ENCODE assay signal across 3 fruit fly cellular contexts in the genomic region with DNA sequence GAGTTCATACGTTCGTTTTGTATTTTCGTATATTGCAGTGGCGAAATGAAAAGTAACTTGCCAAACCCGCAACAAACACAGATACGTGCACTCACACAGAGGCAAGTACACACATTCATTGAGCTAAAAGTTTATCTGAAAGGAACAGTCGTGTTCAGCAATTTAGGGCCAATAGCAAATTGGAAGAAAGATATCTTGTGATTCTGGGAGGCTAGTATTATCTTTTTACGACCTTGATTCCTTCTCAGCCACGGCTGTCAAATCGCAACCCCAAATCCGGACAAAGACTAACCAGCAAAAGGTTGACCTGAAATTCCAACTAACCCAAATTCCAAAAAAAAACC.
TF ChIP-seq lines count a peak whose summit lies in the region.

No protein-coding gene starts in this region.

- no peak for TF ChIP-seq CTCF in whole organism, embryonic (GFP tag; optimal IDR thresholded peaks at IDR 0.05; lab: Kevin White, UChicago)

TF ChIP-seq in whole organism, embryonic, 481 proteins besides CTCF, POLR2A, EP300 and RAD21:
- TF ChIP-seq sens (GFP tag; lab: Kevin White, UChicago): peak; percentile 8
- TF ChIP-seq hbn (GFP tag; IDR thresholded peaks at IDR 0.05; lab: Robert Waterston, UW; ENCODE audit: partially characterized antibody): no peak
- TF ChIP-seq YL-1 (GFP tag; optimal IDR thresholded peaks at IDR 0.05; lab: Kevin White, UChicago): peak; percentile 3
- TF ChIP-seq row (GFP tag; IDR thresholded peaks at IDR 0.05; lab: Robert Waterston, UW): 0 out of 3 replicates have a peak, but pooled peaks have one; percentile 2
- no peak for TF ChIP-seq Ptx1 (GFP tag; IDR thresholded peaks at IDR 0.05; lab: Robert Waterston, UW)
- 0 out of 2 replicates have a peak, but pooled peaks have one; percentile 43 for TF ChIP-seq CG11696 (GFP tag; IDR thresholded peaks at IDR 0.05; lab: Robert Waterston, UW)
- TF ChIP-seq ara (GFP tag; IDR thresholded peaks at IDR 0.05; lab: Robert Waterston, UW): 0 out of 2 replicates have a peak, but pooled peaks have one; percentile 2

TF ChIP-seq in whole organism, prepupa, 60 proteins besides CTCF, POLR2A, EP300 and RAD21:
- TF ChIP-seq Sox14 (GFP tag; optimal IDR thresholded peaks at IDR 0.05; lab: Kevin White, UChicago) (no peak), Blimp-1 (GFP tag; optimal IDR thresholded peaks at IDR 0.05; lab: Kevin White, UChicago) (peak; percentile 25), CG31627 (GFP tag; optimal IDR thresholded peaks at IDR 0.05; lab: Kevin White, UChicago) (peak; percentile 1), CG7368 (GFP tag; optimal IDR thresholded peaks at IDR 0.05; lab: Kevin White, UChicago) (no peak), CG8632 (GFP tag; optimal IDR thresholded peaks at IDR 0.05; lab: Kevin White, UChicago) (peak; percentile 4), svp (GFP tag; lab: Kevin White, UChicago) (peak; percentile 56), OdsH (GFP tag; optimal IDR thresholded peaks at IDR 0.05; lab: Kevin White, UChicago) (no peak), lz (GFP tag; optimal IDR thresholded peaks at IDR 0.05; lab: Kevin White, UChicago) (peak; percentile 35), Hr4 (GFP tag; optimal IDR thresholded peaks at IDR 0.05; lab: Kevin White, UChicago) (no peak), CG6276 (GFP tag; optimal IDR thresholded peaks at IDR 0.05; lab: Kevin White, UChicago) (no peak), eg (GFP tag; IDR thresholded peaks at IDR 0.05; lab: Robert Waterston, UW) (no peak), CG10669 (GFP tag; optimal IDR thresholded peaks at IDR 0.05; lab: Kevin White, UChicago) (no peak), dsx (GFP tag; optimal IDR thresholded peaks at IDR 0.05; lab: Kevin White, UChicago; ENCODE audit: poor library complexity, severe bottlenecking) (no peak), CG3919 (GFP tag; optimal IDR thresholded peaks at IDR 0.05; lab: Kevin White, UChicago) (peak; percentile 2), Hr38 (GFP tag; optimal IDR thresholded peaks at IDR 0.05; lab: Kevin White, UChicago) (no peak), CG34406 (GFP tag; optimal IDR thresholded peaks at IDR 0.05; lab: Kevin White, UChicago) (no peak), CG11902 (GFP tag; optimal IDR thresholded peaks at IDR 0.05; lab: Kevin White, UChicago) (no peak), cyc (GFP tag; optimal IDR thresholded peaks at IDR 0.05; lab: Kevin White, UChicago) (peak; percentile 28), CG11762 (GFP tag; optimal IDR thresholded peaks at IDR 0.05; lab: Kevin White, UChicago; ENCODE audit: insufficient read depth) (no peak), CG8119 (GFP tag; IDR thresholded peaks at IDR 0.05; lab: Robert Waterston, UW) (0 out of 3 replicates have a peak, but pooled peaks have one; percentile 9), CG6792 (GFP tag; optimal IDR thresholded peaks at IDR 0.05; lab: Kevin White, UChicago) (no peak), vri (GFP tag; optimal IDR thresholded peaks at IDR 0.05; lab: Kevin White, UChicago) (no peak), CG9139 (GFP tag; optimal IDR thresholded peaks at IDR 0.05; lab: Kevin White, UChicago) (no peak), Met (GFP tag; optimal IDR thresholded peaks at IDR 0.05; lab: Kevin White, UChicago) (peak; percentile 28), esn (GFP tag; optimal IDR thresholded peaks at IDR 0.05; lab: Kevin White, UChicago) (peak; percentile 49)

TF ChIP-seq in whole organism, wandering third instar larva, 38 proteins besides CTCF, POLR2A, EP300 and RAD21:
- TF ChIP-seq psq (GFP tag; optimal IDR thresholded peaks at IDR 0.05; lab: Kevin White, UChicago) (peak; percentile 23), tai (GFP tag; optimal IDR thresholded peaks at IDR 0.05; lab: Kevin White, UChicago) (no peak), woc (GFP tag; optimal IDR thresholded peaks at IDR 0.05; lab: Kevin White, UChicago) (peak; percentile 4), Sp1 (GFP tag; optimal IDR thresholded peaks at IDR 0.05; lab: Kevin White, UChicago) (peak; percentile 16), Abd-B (GFP tag; optimal IDR thresholded peaks at IDR 0.05; lab: Kevin White, UChicago) (no peak), GATAd (GFP tag; optimal IDR thresholded peaks at IDR 0.05; lab: Kevin White, UChicago) (no peak), foxo (GFP tag; optimal IDR thresholded peaks at IDR 0.05; lab: Kevin White, UChicago) (peak in 1 of 2 experiments; percentile 45), Hnf4 (GFP tag; optimal IDR thresholded peaks at IDR 0.05; lab: Kevin White, UChicago) (no peak), CrebA (GFP tag; optimal IDR thresholded peaks at IDR 0.05; lab: Kevin White, UChicago; ENCODE audit: borderline replicate concordance) (no peak), sage (GFP tag; optimal IDR thresholded peaks at IDR 0.05; lab: Kevin White, UChicago) (no peak), dmrt93B (GFP tag; optimal IDR thresholded peaks at IDR 0.05; lab: Kevin White, UChicago) (peak; percentile 10), Dif (GFP tag; optimal IDR thresholded peaks at IDR 0.05; lab: Kevin White, UChicago; ENCODE audit: partially characterized antibody) (no peak), OdsH (GFP tag; optimal IDR thresholded peaks at IDR 0.05; lab: Kevin White, UChicago) (peak; percentile 17), ey (GFP tag; optimal IDR thresholded peaks at IDR 0.05; lab: Kevin White, UChicago) (peak; percentile 17), CG32264 (GFP tag; optimal IDR thresholded peaks at IDR 0.05; lab: Kevin White, UChicago) (no peak), HLH106 (tag; optimal IDR thresholded peaks at IDR 0.05; lab: Kevin White, UChicago) (peak; percentile 17), Dfd (GFP tag; optimal IDR thresholded peaks at IDR 0.05; lab: Kevin White, UChicago) (no peak), brk (GFP tag; optimal IDR thresholded peaks at IDR 0.05; lab: Kevin White, UChicago) (no peak), Hr83 (GFP tag; optimal IDR thresholded peaks at IDR 0.05; lab: Kevin White, UChicago; ENCODE audit: poor library complexity, severe bottlenecking) (no peak), Rel (GFP tag; optimal IDR thresholded peaks at IDR 0.05; lab: Kevin White, UChicago) (no peak), Rel (tag; optimal IDR thresholded peaks at IDR 0.05; lab: Kevin White, UChicago) (no peak), fru (GFP tag; optimal IDR thresholded peaks at IDR 0.05; lab: Kevin White, UChicago) (peak; percentile 65), usp (GFP tag; optimal IDR thresholded peaks at IDR 0.05; lab: Kevin White, UChicago) (no peak), Hr78 (GFP tag; optimal IDR thresholded peaks at IDR 0.05; lab: Kevin White, UChicago) (no peak), sv (GFP tag; optimal IDR thresholded peaks at IDR 0.05; lab: Kevin White, UChicago) (no peak), rgr (GFP tag; optimal IDR thresholded peaks at IDR 0.05; lab: Kevin White, UChicago) (no peak)
TF ChIP-seq in whole organism, wandering third instar larva: peak in this region for 9.

Comparison
In these comparisons a context has a peak if more than half of its experiments do, and no peak if none do; other contexts are left out.
1. Of the 7 proteins assayed by ChIP-seq in both whole organism, embryonic and whole organism, prepupa: peak only in whole organism, embryonic: none; only in whole organism, prepupa: Blimp-1; in both: none; in neither: 6.